Fruit fly (Drosophila melanogaster): ENCODE results near the gene CAH2.
A peak's percentile ranks its signal among the peaks of the same experiment; 100 is the strongest.

DNA sequence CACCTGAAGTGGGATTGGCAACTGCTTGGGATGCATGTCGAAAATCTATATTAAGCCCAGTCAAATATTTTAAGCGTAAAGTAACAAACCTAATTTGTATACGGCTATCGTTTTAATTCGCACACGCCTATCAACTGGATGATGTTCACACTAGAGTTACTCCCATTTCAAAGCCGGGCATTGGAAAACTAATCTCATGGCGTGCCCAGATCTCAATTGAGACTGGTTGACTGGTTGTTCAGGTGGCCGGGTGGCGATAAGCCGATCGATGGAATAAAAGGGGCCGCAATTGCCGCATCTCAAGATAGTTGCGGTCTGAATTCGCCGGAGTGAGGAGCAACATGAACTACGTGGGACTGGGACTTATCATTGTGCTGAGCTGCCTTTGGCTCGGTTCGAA, 11.1 kb downstream of the CAH2 start, which contains the start of gene Est-6:
- TF ChIP-seq kay (GFP tag; ENCODE audit: borderline replicate concordance) (peak; percentile 14), Hr96 (GFP tag; optimal IDR thresholded peaks at IDR 0.05) (no peak), toe (GFP tag; optimal IDR thresholded peaks at IDR 0.05) (no peak), CG7045 (GFP tag; optimal IDR thresholded peaks at IDR 0.05) (no peak), CG12768 (GFP tag; optimal IDR thresholded peaks at IDR 0.05) (no peak), Clk (GFP tag; optimal IDR thresholded peaks at IDR 0.05) (no peak), tj (GFP tag; optimal IDR thresholded peaks at IDR 0.05) (no peak), Mnt (GFP tag; optimal IDR thresholded peaks at IDR 0.05) (no peak), cnc (optimal IDR thresholded peaks at IDR 0.05) (no peak), CG11617 (GFP tag; optimal IDR thresholded peaks at IDR 0.05) (no peak)

Data from whole organism, adult.